Worm (Caenorhabditis elegans) whole organism, midembryonic: Measurements from ENCODE around the gene F01D5.8.
A peak's percentile ranks its signal among the peaks of the same experiment; 100 is the strongest.

Source experiments
- T22C8.4 ChIP-seq: fragments of 200-800 bp; sonication (Bioruptor generic); IDR thresholded peaks from 2 replicates; pipeline ENCODE4 v1.3.6; 2022; ENCODE audit warnings: missing genetic modification characterization, missing compliant biosample characterization
- cog-1 ChIP-seq: sonication (generic microtip); optimal IDR thresholded peaks from 2 replicates; lab custom pipeline; 2016; ENCODE audit warnings: missing genetic modification characterization, missing compliant biosample characterization
- flt-1 ChIP-seq: fragments of 200-800 bp; sonication (Bioruptor generic); IDR thresholded peaks from 2 replicates; pipeline ENCODE4 v1.3.6; 2022; ENCODE audit warnings: missing genetic modification characterization, missing compliant biosample characterization
- klf-2 ChIP-seq: fragments of 200-800 bp; sonication (Bioruptor generic); conservative IDR thresholded peaks from 2 replicates; pipeline ENCODE4 v1.3.6; 2022; ENCODE audit warnings: missing genetic modification reagents, missing genetic modification characterization, missing compliant biosample characterization
- med-1 ChIP-seq: sonication (generic microtip); optimal IDR thresholded peaks from 2 replicates; lab custom pipeline; 2017; ENCODE audit warnings: missing genetic modification characterization, mild to moderate bottlenecking, missing compliant biosample characterization, antibody characterized with exemption, missing genetic modification reagents; ENCODE audit not compliant: insufficient read depth
- ref-1 ChIP-seq: fragments of 200-800 bp; sonication (Bioruptor generic); conservative IDR thresholded peaks from 2 replicates; pipeline ENCODE4 v1.3.6; 2022; ENCODE audit warnings: missing genetic modification reagents, missing genetic modification characterization, missing compliant biosample characterization
- tab-1 ChIP-seq: fragments of 200-800 bp; sonication (Bioruptor generic); IDR thresholded peaks from 2 replicates; pipeline ENCODE4 v1.3.6; 2022; ENCODE audit warnings: missing genetic modification characterization, missing compliant biosample characterization
- ztf-23 ChIP-seq: fragments of 200-800 bp; sonication (Bioruptor generic); IDR thresholded peaks from 2 replicates; pipeline ENCODE4 v1.3.6; 2022; ENCODE audit warnings: missing genetic modification reagents, missing genetic modification characterization, missing compliant biosample characterization
- ztf-29 ChIP-seq: fragments of 200-800 bp; sonication (Bioruptor generic); IDR thresholded peaks from 2 replicates; pipeline ENCODE4 v1.3.6; 2022; ENCODE audit warnings: missing genetic modification reagents, missing genetic modification characterization, missing compliant biosample characterization

Gene F01D5.8

ce11 chrII:14010656-14011376, at the start of gene F01D5.8:
F01D5.8 (plus strand) TSS chrII:14010706.
- TF ChIP-seq ref-1 (GFP tag; lab: Robert Waterston, UW) = no peak

- TF ChIP-seq med-1 (GFP tag; lab: Kevin White, UChicago) (no peak), tab-1 (GFP tag; lab: Robert Waterston, UW) (no peak), klf-2 (no peak), ztf-23 (no peak), ref-1 (GFP tag; lab: Robert Waterston, UW) (no peak), ztf-29 (no peak), T22C8.4 (no peak), cog-1 (tag; lab: Kevin White, UChicago) (no peak), flt-1 (GFP tag; lab: Robert Waterston, UW) (no peak)
Observed at ce11 chrII:13961567-13961966, 48.9 kb upstream of the F01D5.8 start.

- no peak for TF ChIP-seq klf-2
- no peak for TF ChIP-seq ztf-23
- TF ChIP-seq cog-1 (tag; lab: Kevin White, UChicago) = no peak
- no peak for TF ChIP-seq T22C8.4
Observed at ce11 chrII:13962319-13962718, 48.2 kb upstream of the F01D5.8 start, which contains the start of gene rpi-1. rpi-1 (minus strand) TSS chrII:13962419.

ce11 chrII:13964325-13964724, 46.2 kb upstream of the F01D5.8 start:
- TF ChIP-seq ztf-29 (no peak), T22C8.4 (no peak), ref-1 (GFP tag; lab: Robert Waterston, UW) (no peak), ztf-23 (no peak), klf-2 (no peak), tab-1 (GFP tag; lab: Robert Waterston, UW) (no peak), flt-1 (GFP tag; lab: Robert Waterston, UW) (no peak), cog-1 (tag; lab: Kevin White, UChicago) (no peak), med-1 (GFP tag; lab: Kevin White, UChicago) (no peak)

- TF ChIP-seq ref-1 (GFP tag; lab: Robert Waterston, UW) = no peak
- no peak for TF ChIP-seq T22C8.4
- no peak for TF ChIP-seq med-1 (GFP tag; lab: Kevin White, UChicago)
- no peak for TF ChIP-seq ztf-23
- no peak for TF ChIP-seq klf-2
- TF ChIP-seq flt-1 (GFP tag; lab: Robert Waterston, UW) = no peak
- no peak for TF ChIP-seq cog-1 (tag; lab: Kevin White, UChicago)
- TF ChIP-seq tab-1 (GFP tag; lab: Robert Waterston, UW) = no peak
Observed at ce11 chrII:13966242-13966641, 44.3 kb upstream of the F01D5.8 start, which contains the start of gene W07G1.7. W07G1.7 (minus strand) TSS chrII:13966342.

ce11 chrII:13968979-13969378, 41.5 kb upstream of the F01D5.8 start, which contains the start of gene sre-43:
sre-43 (minus strand) TSS chrII:13969079.
- TF ChIP-seq flt-1 (GFP tag; lab: Robert Waterston, UW) = no peak
- no peak for TF ChIP-seq ztf-29
- TF ChIP-seq med-1 (GFP tag; lab: Kevin White, UChicago) = no peak
- no peak for TF ChIP-seq ref-1 (GFP tag; lab: Robert Waterston, UW)

ce11 chrII:13972199-13972598, 38.3 kb upstream of the F01D5.8 start:
- TF ChIP-seq klf-2 (no peak), cog-1 (tag; lab: Kevin White, UChicago) (no peak), flt-1 (GFP tag; lab: Robert Waterston, UW) (no peak), ztf-23 (no peak), ref-1 (GFP tag; lab: Robert Waterston, UW) (no peak), T22C8.4 (no peak), med-1 (GFP tag; lab: Kevin White, UChicago) (no peak), ztf-29 (no peak), tab-1 (GFP tag; lab: Robert Waterston, UW) (no peak)

- TF ChIP-seq flt-1 (GFP tag; lab: Robert Waterston, UW) (no peak), ztf-29 (no peak), cog-1 (tag; lab: Kevin White, UChicago) (no peak), ztf-23 (no peak), tab-1 (GFP tag; lab: Robert Waterston, UW) (no peak), med-1 (GFP tag; lab: Kevin White, UChicago) (no peak), T22C8.4 (no peak; the same call in 1 of the 2 replicates), klf-2 (no peak), ref-1 (GFP tag; lab: Robert Waterston, UW) (no peak)
Observed at ce11 chrII:13973514-13973913, 37.0 kb upstream of the F01D5.8 start, which contains the start of gene Y39G8B.1. Y39G8B.1 (minus strand) TSS chrII:13973812.

ce11 chrII:13974136-13974535, 36.4 kb upstream of the F01D5.8 start:
- TF ChIP-seq ztf-29 (peak; percentile 74; the same call in 1 of the 2 replicates), ztf-23 (no peak)

- TF ChIP-seq flt-1 (GFP tag; lab: Robert Waterston, UW) (peak; percentile 76), ref-1 (GFP tag; lab: Robert Waterston, UW) (no peak), T22C8.4 (no peak), ztf-23 (peak; percentile 83), cog-1 (tag; lab: Kevin White, UChicago) (peak; percentile 74), tab-1 (GFP tag; lab: Robert Waterston, UW) (peak; percentile 71; the same call in 1 of the 2 replicates), ztf-29 (peak; percentile 52; the same call in 1 of the 2 replicates), klf-2 (0 out of 2 replicates have a peak, but pooled peaks have one; percentile 41), med-1 (GFP tag; lab: Kevin White, UChicago) (no peak)
Observed at ce11 chrII:13976161-13976560, 34.3 kb upstream of the F01D5.8 start, which contains the start of gene Y39G8B.2. Y39G8B.2 (minus strand) TSS chrII:13976221.
